Worm (Caenorhabditis elegans): ENCODE data around the gene T05A7.12.
A peak's percentile ranks its signal among the peaks of the same experiment; 100 is the strongest.

Gene T05A7.12

DNA sequence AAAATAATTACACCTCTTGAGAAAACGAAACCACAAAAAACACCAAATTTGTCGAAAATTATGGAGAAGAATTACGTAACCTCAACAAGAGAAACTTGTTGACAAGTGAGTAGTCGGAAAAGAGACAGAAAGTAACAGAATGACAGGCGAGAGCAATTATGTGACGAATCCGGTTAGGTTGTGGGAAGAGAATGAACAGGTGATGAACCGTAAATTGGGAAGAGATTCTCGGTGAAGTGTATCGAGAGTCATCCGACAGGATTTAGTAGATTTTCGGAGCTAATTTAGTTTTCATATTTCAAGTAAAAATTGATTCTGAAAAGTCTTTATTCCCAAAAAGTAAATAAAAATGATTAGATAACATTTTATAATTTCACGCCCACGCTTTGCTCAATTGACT lies 18.3 kb upstream of the T05A7.12 start, which contains the start of gene T05A7.7:
Gene T05A7.7, minus strand, starts transcription at position 101 of the 400 bp plus-strand sequence.
- no peak for TF ChIP-seq Y5F2A.4 (GFP tag; optimal IDR thresholded peaks at IDR 0.05)
- TF ChIP-seq lin-39 (tag; optimal IDR thresholded peaks at IDR 0.05), result no peak
- TF ChIP-seq ztf-7 (tag; optimal IDR thresholded peaks at IDR 0.05), result no peak
- no peak for TF ChIP-seq nhr-48 (tag; optimal IDR thresholded peaks at IDR 0.05)
- no peak for TF ChIP-seq nhr-41 (GFP tag; IDR thresholded peaks at IDR 0.05)
- no peak for TF ChIP-seq zag-1 (tag; optimal IDR thresholded peaks at IDR 0.05)
- no peak for TF ChIP-seq mxl-2 (GFP tag; conservative IDR thresholded peaks at IDR 0.05)
- TF ChIP-seq zfp-3 (GFP tag; conservative IDR thresholded peaks at IDR 0.05), result no peak
- no peak for TF ChIP-seq dve-1 (tag; optimal IDR thresholded peaks at IDR 0.05; ENCODE audit: insufficient read depth)
- TF ChIP-seq nhr-111 (GFP tag; optimal IDR thresholded peaks at IDR 0.05), result no peak
- no peak for TF ChIP-seq nhr-25 (tag; optimal IDR thresholded peaks at IDR 0.05; ENCODE audit: borderline replicate concordance, insufficient read depth)

DNA sequence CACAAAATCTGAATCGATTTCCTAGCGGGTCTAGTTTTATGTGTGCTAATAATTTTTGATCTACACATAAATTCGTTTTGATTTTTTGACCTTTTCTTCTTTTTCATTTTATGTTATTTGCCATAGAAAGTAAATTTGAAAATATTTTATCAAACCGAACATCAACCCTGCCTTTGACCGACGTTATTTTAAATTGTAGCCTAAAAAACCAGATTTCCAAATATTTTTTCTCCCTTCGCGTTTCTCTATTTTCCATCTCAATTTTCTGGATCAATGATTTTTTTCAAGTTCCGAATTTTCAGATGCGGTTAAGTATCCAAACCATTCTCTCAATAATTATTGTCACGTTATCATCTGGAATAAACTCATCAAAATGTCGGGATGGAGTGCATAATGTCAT lies 14.8 kb upstream of the T05A7.12 start, which contains the start of gene T05A7.1:
Gene T05A7.1, plus strand, starts transcription at position 301 of the 400 bp plus-strand sequence.
- no peak for TF ChIP-seq egl-43 (GFP tag; IDR thresholded peaks at IDR 0.05)
- no peak for TF ChIP-seq hlh-30 (tag; optimal IDR thresholded peaks at IDR 0.05; ENCODE audit: insufficient read depth)
- no peak for TF ChIP-seq mdt-29 (GFP tag; IDR thresholded peaks at IDR 0.05)
- TF ChIP-seq mxl-3 (GFP tag; optimal IDR thresholded peaks at IDR 0.05), result no peak
- no peak for TF ChIP-seq F10B5.3 (tag; optimal IDR thresholded peaks at IDR 0.05)
- no peak for TF ChIP-seq mes-2 (tag; optimal IDR thresholded peaks at IDR 0.05; ENCODE audit: poor library complexity, severe bottlenecking)
- no peak for TF ChIP-seq dpl-1 (GFP tag; optimal IDR thresholded peaks at IDR 0.05)
- TF ChIP-seq ceh-44 (GFP tag; IDR thresholded peaks at IDR 0.05), result no peak
- TF ChIP-seq ztf-7 (tag; optimal IDR thresholded peaks at IDR 0.05), result no peak
- no peak for TF ChIP-seq egl-27 (tag; optimal IDR thresholded peaks at IDR 0.05)
- TF ChIP-seq dmd-6 (GFP tag; IDR thresholded peaks at IDR 0.05), result no peak
- no peak for TF ChIP-seq snpc-1.2 (GFP tag; IDR thresholded peaks at IDR 0.05)
- no peak for TF ChIP-seq tra-1 (GFP tag; IDR thresholded peaks at IDR 0.05)

DNA sequence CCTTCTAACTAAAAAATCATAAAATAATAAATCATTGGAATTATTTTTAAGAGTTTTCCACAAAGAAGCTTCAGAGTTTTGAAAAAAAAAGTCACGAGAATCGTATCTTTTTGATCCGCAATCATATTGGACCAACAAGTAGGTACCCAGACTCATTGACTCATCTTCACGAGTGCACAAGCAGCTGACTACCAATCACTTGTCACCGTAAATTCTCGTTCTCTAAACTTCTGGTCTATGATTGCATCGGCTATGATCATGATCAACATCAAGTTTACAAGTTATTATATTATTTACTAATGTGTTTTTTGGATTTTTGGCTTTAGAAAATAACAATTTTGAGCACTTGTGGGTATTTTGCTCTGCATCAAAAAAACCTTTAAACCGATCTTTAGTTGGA lies 13.2 kb upstream of the T05A7.12 start:
- TF ChIP-seq hlh-30 (tag; optimal IDR thresholded peaks at IDR 0.05; ENCODE audit: insufficient read depth) (peak; percentile 23), daf-16 (GFP tag; optimal IDR thresholded peaks at IDR 0.05) (peak in 1 of 2 experiments; percentile 19), daf-16 (tag; optimal IDR thresholded peaks at IDR 0.05) (no peak), tra-1 (GFP tag; IDR thresholded peaks at IDR 0.05) (no peak)

DNA sequence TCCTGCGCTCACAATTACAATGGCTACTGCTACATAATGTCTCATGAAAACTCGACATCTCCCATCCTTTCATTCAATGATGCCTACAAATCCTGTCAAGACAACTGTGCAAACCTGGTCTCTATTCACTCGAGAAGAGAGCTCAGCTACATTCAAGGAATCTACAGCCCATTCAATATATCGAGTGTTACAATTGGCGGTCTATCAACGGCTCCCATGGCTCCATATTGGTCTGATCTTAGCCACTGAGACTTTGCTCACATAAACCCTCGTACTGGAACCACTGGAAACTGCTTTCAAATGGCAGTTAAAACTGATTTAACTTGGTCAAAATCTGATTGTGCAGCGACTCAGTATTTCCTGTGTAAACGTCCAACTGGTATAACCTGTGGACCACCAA lies 12.4 kb upstream of the T05A7.12 start, which contains the start of gene T05A7.3:
Gene T05A7.3, plus strand, starts transcription at position 301 of the 400 bp plus-strand sequence.
- no peak for TF ChIP-seq hif-1 (tag; optimal IDR thresholded peaks at IDR 0.05)
- no peak for TF ChIP-seq hlh-11 (tag; optimal IDR thresholded peaks at IDR 0.05)
- no peak for TF ChIP-seq snpc-1.2 (GFP tag; IDR thresholded peaks at IDR 0.05)
- TF ChIP-seq ceh-20 (GFP tag; IDR thresholded peaks at IDR 0.05), result no peak
- TF ChIP-seq lir-3 (tag; optimal IDR thresholded peaks at IDR 0.05), result no peak
- no peak for TF ChIP-seq ama-1 (optimal IDR thresholded peaks at IDR 0.05)
- no peak for TF ChIP-seq madf-9 (GFP tag; conservative IDR thresholded peaks at IDR 0.05)
- TF ChIP-seq R02D3.7 (tag; optimal IDR thresholded peaks at IDR 0.05), result no peak
- no peak for TF ChIP-seq ceh-28 (tag; optimal IDR thresholded peaks at IDR 0.05)
- no peak for TF ChIP-seq ctbp-1 (GFP tag; IDR thresholded peaks at IDR 0.05)
- TF ChIP-seq F49E8.2 (tag; optimal IDR thresholded peaks at IDR 0.05; ENCODE audit: borderline replicate concordance), result no peak
- TF ChIP-seq ces-1 (GFP tag; optimal IDR thresholded peaks at IDR 0.05), result no peak
